Worm (Caenorhabditis elegans): Measurements from ENCODE around the gene F20G2.5.
A peak's percentile ranks its signal among the peaks of the same experiment; 100 is the strongest.

The F20G2.5 gene

ce11 chrV:13780902-13781301 is 9.6 kb downstream of the F20G2.5 start:
- TF ChIP-seq nfya-1 (tag; optimal IDR thresholded peaks at IDR 0.05; ENCODE audit: insufficient read depth) = no peak
- TF ChIP-seq egl-5 (tag; optimal IDR thresholded peaks at IDR 0.05) = no peak
- TF ChIP-seq snpc-4 (tag; optimal IDR thresholded peaks at IDR 0.05) = no peak
- no peak for TF ChIP-seq elt-2 (tag; optimal IDR thresholded peaks at IDR 0.05)
- TF ChIP-seq ceh-16 (tag; optimal IDR thresholded peaks at IDR 0.05) = no peak
- no peak for TF ChIP-seq fkh-2 (tag; optimal IDR thresholded peaks at IDR 0.05)
- TF ChIP-seq nhr-23 (tag; optimal IDR thresholded peaks at IDR 0.05) = no peak
- no peak for TF ChIP-seq sea-2 (GFP tag; optimal IDR thresholded peaks at IDR 0.05)
- TF ChIP-seq unc-39 (tag; optimal IDR thresholded peaks at IDR 0.05) = no peak
- TF ChIP-seq nhr-67 (tag; optimal IDR thresholded peaks at IDR 0.05) = no peak
- no peak for TF ChIP-seq jun-1 (tag; optimal IDR thresholded peaks at IDR 0.05)
- TF ChIP-seq fkh-10 (GFP tag; optimal IDR thresholded peaks at IDR 0.05) = no peak
- TF ChIP-seq eor-1 (tag; optimal IDR thresholded peaks at IDR 0.05) = no peak
- TF ChIP-seq egl-27 (tag; optimal IDR thresholded peaks at IDR 0.05) = no peak
- TF ChIP-seq ztf-11 (tag; optimal IDR thresholded peaks at IDR 0.05) = no peak
- TF ChIP-seq nhr-77 (tag; optimal IDR thresholded peaks at IDR 0.05) = no peak

DNA sequence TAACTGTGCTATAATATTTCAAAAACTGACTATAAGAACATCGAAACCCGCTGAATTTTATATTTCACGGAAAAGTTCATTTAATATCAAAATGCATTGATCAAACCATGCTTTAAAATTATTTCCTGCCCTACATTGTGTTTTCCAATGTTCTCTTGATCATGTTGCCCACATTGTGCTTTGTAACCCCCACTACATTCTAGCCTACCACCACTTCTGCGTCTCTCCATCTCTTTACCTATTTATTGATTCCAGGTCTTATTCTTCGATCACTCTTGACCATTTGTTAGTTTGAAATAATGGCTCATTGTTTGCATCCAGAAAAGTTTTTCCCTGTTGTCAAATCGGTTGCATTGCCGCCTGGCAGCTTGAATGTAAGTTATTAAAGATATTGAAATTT is 10.9 kb downstream of the F20G2.5 start, which contains the start of gene decr-1.1:
decr-1.1 (plus strand) TSS at position 210 of the 400 bp plus-strand sequence.
- TF ChIP-seq unc-62 (GFP tag; optimal IDR thresholded peaks at IDR 0.05) = no peak
- no peak for TF ChIP-seq hmg-11 (tag; optimal IDR thresholded peaks at IDR 0.05)
- TF ChIP-seq ceh-9 (tag; optimal IDR thresholded peaks at IDR 0.05) = no peak
- no peak for TF ChIP-seq lin-15B (tag; optimal IDR thresholded peaks at IDR 0.05)
- no peak for TF ChIP-seq ceh-16 (tag; optimal IDR thresholded peaks at IDR 0.05)
- TF ChIP-seq pqm-1 (tag; optimal IDR thresholded peaks at IDR 0.05) = peak; percentile 64
- TF ChIP-seq nhr-28 (tag; optimal IDR thresholded peaks at IDR 0.05) = no peak
- no peak for TF ChIP-seq ZK546.5 (tag; optimal IDR thresholded peaks at IDR 0.05)
- peak; percentile 37 for TF ChIP-seq pha-4 (tag; optimal IDR thresholded peaks at IDR 0.05)
- no peak for TF ChIP-seq ztf-11 (tag; optimal IDR thresholded peaks at IDR 0.05)
- no peak for TF ChIP-seq lsy-12 (tag; optimal IDR thresholded peaks at IDR 0.05)
- peak; percentile 28 for TF ChIP-seq ceh-28 (tag; optimal IDR thresholded peaks at IDR 0.05)
- no peak for TF ChIP-seq nhr-43 (tag; optimal IDR thresholded peaks at IDR 0.05; ENCODE audit: poor library complexity, severe bottlenecking)
- TF ChIP-seq nhr-67 (tag; optimal IDR thresholded peaks at IDR 0.05) = no peak
- no peak for TF ChIP-seq skn-1 (tag; optimal IDR thresholded peaks at IDR 0.05)
- no peak for TF ChIP-seq nhr-77 (tag; optimal IDR thresholded peaks at IDR 0.05)
- peak; percentile 49 for TF ChIP-seq elt-2 (tag; optimal IDR thresholded peaks at IDR 0.05)
- no peak for TF ChIP-seq jun-1 (tag; optimal IDR thresholded peaks at IDR 0.05)
- TF ChIP-seq fos-1 (tag; optimal IDR thresholded peaks at IDR 0.05) = no peak
- TF ChIP-seq ceh-82 (tag; optimal IDR thresholded peaks at IDR 0.05) = no peak
- TF ChIP-seq egl-5 (tag; optimal IDR thresholded peaks at IDR 0.05) = no peak
- TF ChIP-seq nfya-1 (tag; optimal IDR thresholded peaks at IDR 0.05; ENCODE audit: insufficient read depth) = peak; percentile 7
- no peak for TF ChIP-seq ztf-4 (tag; optimal IDR thresholded peaks at IDR 0.05)

DNA sequence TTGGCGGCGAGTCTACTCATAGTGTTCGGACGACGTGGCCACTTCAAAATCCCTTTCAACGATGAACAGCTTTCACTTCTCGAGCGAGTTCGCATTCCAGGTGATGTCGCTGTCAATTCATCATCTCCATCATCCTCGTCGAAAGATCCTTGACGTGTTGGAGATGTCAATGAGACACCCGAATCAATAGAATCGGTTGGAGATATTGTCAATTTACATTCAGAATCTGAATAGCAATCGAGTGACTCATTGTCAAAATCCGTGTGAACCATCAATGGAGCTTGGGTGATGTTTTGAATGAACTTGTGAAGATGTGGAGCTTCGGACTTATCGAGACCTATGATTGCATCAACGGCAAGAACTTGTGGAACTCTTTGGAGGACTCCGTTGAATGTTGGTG is 14.5 kb downstream of the F20G2.5 start:
- TF ChIP-seq unc-62 (GFP tag; optimal IDR thresholded peaks at IDR 0.05) = no peak
- no peak for TF ChIP-seq snpc-4 (tag; optimal IDR thresholded peaks at IDR 0.05)
- TF ChIP-seq aly-2 (tag; optimal IDR thresholded peaks at IDR 0.05) = no peak
- no peak for TF ChIP-seq nhr-12 (tag; optimal IDR thresholded peaks at IDR 0.05)

- TF ChIP-seq lin-39 (tag; optimal IDR thresholded peaks at IDR 0.05) = peak; percentile 48
- no peak for TF ChIP-seq ceh-9 (tag; optimal IDR thresholded peaks at IDR 0.05)
- TF ChIP-seq lsy-12 (tag; optimal IDR thresholded peaks at IDR 0.05) = peak; percentile 36
- peak; percentile 30 for TF ChIP-seq ceh-28 (tag; optimal IDR thresholded peaks at IDR 0.05)
- peak; percentile 91 for TF ChIP-seq nhr-23 (tag; optimal IDR thresholded peaks at IDR 0.05)
- peak; percentile 46 for TF ChIP-seq pqm-1 (tag; optimal IDR thresholded peaks at IDR 0.05)
- TF ChIP-seq unc-62 (GFP tag; optimal IDR thresholded peaks at IDR 0.05) = no peak
- no peak for TF ChIP-seq fos-1 (tag; optimal IDR thresholded peaks at IDR 0.05)
- no peak for TF ChIP-seq snpc-4 (tag; optimal IDR thresholded peaks at IDR 0.05)
- TF ChIP-seq jun-1 (tag; optimal IDR thresholded peaks at IDR 0.05) = peak; percentile 66
- TF ChIP-seq nhr-11 (tag; optimal IDR thresholded peaks at IDR 0.05) = no peak
- peak; percentile 3 for TF ChIP-seq lin-15B (tag; optimal IDR thresholded peaks at IDR 0.05)
- no peak for TF ChIP-seq nhr-25 (tag; optimal IDR thresholded peaks at IDR 0.05)
- no peak for TF ChIP-seq mml-1 (tag; optimal IDR thresholded peaks at IDR 0.05)
- TF ChIP-seq ama-1 (optimal IDR thresholded peaks at IDR 0.05) = peak; percentile 29
- TF ChIP-seq pha-4 (tag; optimal IDR thresholded peaks at IDR 0.05) = peak; percentile 88
- peak; percentile 3 for TF ChIP-seq hmg-11 (tag; optimal IDR thresholded peaks at IDR 0.05)
- TF ChIP-seq elt-2 (tag; optimal IDR thresholded peaks at IDR 0.05) = peak; percentile 69
- TF ChIP-seq ZK546.5 (tag; optimal IDR thresholded peaks at IDR 0.05) = no peak
- peak; percentile 45 for TF ChIP-seq nfya-1 (tag; optimal IDR thresholded peaks at IDR 0.05; ENCODE audit: insufficient read depth)
- TF ChIP-seq skn-1 (tag; optimal IDR thresholded peaks at IDR 0.05) = no peak
- TF ChIP-seq fkh-10 (GFP tag; optimal IDR thresholded peaks at IDR 0.05) = no peak
- TF ChIP-seq ztf-11 (tag; optimal IDR thresholded peaks at IDR 0.05) = no peak
These were observed 16.1 kb downstream of the F20G2.5 start, which contains the start of the genes F53C11.4 and F53C11.5 for ce11 chrV:13787225-13787898. Gene F53C11.4 (minus strand): TSS chrV:13787352. Gene F53C11.5 (plus strand): TSS chrV:13787549.

Measured in whole organism, L3 larva.